Worm (Caenorhabditis elegans): Measurements from ENCODE around the gene zip-5.

- TF ChIP-seq med-1 (GFP tag; optimal IDR thresholded peaks at IDR 0.05; ENCODE audit: insufficient read depth) (no peak), flt-1 (GFP tag; IDR thresholded peaks at IDR 0.05) (no peak), cog-1 (tag; optimal IDR thresholded peaks at IDR 0.05) (no peak), ztf-23 (GFP tag; IDR thresholded peaks at IDR 0.05) (no peak), T22C8.4 (GFP tag; IDR thresholded peaks at IDR 0.05) (no peak), klf-2 (GFP tag; conservative IDR thresholded peaks at IDR 0.05) (no peak), tab-1 (GFP tag; IDR thresholded peaks at IDR 0.05) (no peak), ref-1 (GFP tag; conservative IDR thresholded peaks at IDR 0.05) (no peak)
These were observed 20.9 kb downstream of the zip-5 start for ce11 chrV:13285284-13285683.

All from whole organism, midembryonic.